Worm (Caenorhabditis elegans): ENCODE results near the gene clp-7.
A peak's percentile ranks its signal among the peaks of the same experiment; 100 is the strongest.

The clp-7 gene

DNA sequence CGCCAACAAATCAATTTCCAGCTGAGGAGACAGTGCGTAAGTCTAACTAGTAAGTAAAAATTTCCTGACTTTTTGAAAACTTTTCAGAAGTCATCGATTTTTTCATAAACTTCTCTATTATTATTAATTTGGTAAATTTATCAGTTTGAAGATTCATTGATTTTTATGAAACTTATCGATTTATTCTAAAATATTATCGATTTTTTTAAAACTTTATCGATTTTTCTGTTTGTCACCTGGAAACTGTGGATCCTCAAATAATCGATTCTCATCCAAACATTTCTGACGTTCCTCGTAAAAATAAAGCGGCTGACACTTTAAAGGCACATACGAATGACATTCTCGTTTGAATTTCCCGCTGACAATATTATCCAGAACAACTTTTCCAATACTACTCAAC is 11.8 kb downstream of the clp-7 start:
- TF ChIP-seq nhr-12 (tag; optimal IDR thresholded peaks at IDR 0.05): no peak
- no peak for TF ChIP-seq ham-2 (GFP tag; optimal IDR thresholded peaks at IDR 0.05)
- no peak for TF ChIP-seq mls-2 (tag; optimal IDR thresholded peaks at IDR 0.05)
- TF ChIP-seq elt-3 (tag; optimal IDR thresholded peaks at IDR 0.05): no peak
- no peak for TF ChIP-seq pha-4 (tag; optimal IDR thresholded peaks at IDR 0.05)
- no peak for TF ChIP-seq mab-5 (tag; optimal IDR thresholded peaks at IDR 0.05)
- no peak for TF ChIP-seq tbx-8 (GFP tag; optimal IDR thresholded peaks at IDR 0.05)
- TF ChIP-seq ceh-43 (GFP tag; optimal IDR thresholded peaks at IDR 0.05): no peak
- no peak for TF ChIP-seq blmp-1 (tag; optimal IDR thresholded peaks at IDR 0.05)
- TF ChIP-seq hlh-1 (tag; optimal IDR thresholded peaks at IDR 0.05): no peak
- TF ChIP-seq flh-1 (GFP tag; optimal IDR thresholded peaks at IDR 0.05): no peak
- TF ChIP-seq unc-120 (tag; optimal IDR thresholded peaks at IDR 0.05; ENCODE audit: poor library complexity, severe bottlenecking): no peak
- no peak for TF ChIP-seq elt-1 (tag; optimal IDR thresholded peaks at IDR 0.05; ENCODE audit: borderline replicate concordance, insufficient read depth)

DNA sequence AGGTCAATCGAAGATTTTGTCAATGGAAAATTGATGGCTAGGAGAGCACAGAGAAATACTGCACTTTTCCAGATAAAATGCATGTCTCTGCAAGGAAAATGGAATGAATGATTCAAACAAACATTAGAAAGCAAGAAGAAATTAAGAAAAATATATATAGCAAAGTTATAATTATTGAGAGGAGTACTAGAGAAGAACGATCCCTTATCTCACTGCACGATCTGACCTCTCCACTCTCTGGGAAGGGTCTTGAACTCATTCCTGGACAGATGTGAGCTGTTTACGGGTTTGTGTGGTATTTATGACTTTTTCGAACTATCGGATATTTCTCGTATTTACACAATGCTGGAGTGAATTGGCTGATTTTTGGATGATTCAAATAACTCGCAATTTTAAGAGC is 15.5 kb downstream of the clp-7 start, which contains the start of gene Y77E11A.23:
Y77E11A.23 (minus strand) TSS at position 107 of the 400 bp plus-strand sequence.
- peak; percentile 93 for TF ChIP-seq elt-1 (tag; optimal IDR thresholded peaks at IDR 0.05; ENCODE audit: borderline replicate concordance, insufficient read depth)
- peak; percentile 19 for TF ChIP-seq nhr-2 (tag; optimal IDR thresholded peaks at IDR 0.05)
- TF ChIP-seq snpc-4 (tag; optimal IDR thresholded peaks at IDR 0.05): no peak

DNA sequence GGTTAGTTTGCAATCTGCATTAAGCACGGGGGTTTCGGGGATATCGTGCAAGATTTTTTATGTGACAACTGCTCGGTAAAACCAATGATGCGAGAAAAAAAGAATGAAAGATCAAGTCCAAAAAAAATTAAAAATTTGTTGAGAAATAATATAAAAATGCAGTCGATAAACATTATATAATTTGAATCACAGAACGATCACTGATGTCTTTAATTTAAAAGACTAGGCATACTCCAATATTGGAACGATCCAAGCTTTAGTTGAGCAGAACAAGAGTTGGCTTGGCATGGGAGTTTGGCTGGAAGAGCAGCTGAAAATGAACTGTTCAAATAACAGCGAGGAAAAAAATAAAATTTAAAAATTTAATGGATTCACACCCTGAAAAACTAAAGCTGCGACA is 18.5 kb downstream of the clp-7 start, which contains the start of gene clec-171:
clec-171 (minus strand) TSS at position 101 of the 400 bp plus-strand sequence.
- TF ChIP-seq ztf-11 (tag; optimal IDR thresholded peaks at IDR 0.05): no peak

DNA sequence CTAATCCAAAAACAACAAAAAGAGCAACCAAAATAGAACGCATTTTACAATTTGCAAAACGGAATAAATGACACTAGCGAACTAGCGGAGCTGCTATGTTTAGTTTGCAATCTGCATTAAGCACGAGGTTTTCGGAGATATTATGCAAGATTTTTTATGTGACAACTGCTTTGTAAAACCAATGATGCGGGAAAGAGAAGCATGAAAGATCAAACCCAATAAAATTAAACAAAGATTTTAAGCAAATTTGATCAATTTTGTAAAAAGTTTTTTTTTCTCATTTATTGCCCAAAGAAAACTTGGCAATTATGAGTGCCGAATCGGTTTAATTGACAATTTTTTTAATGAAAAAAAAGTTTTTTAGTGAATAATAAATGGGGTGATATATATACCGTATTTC is 20.8 kb downstream of the clp-7 start, which contains the start of gene Y77E11A.8:
Y77E11A.8 (minus strand) TSS at position 101 of the 400 bp plus-strand sequence.
- TF ChIP-seq mab-5 (tag; optimal IDR thresholded peaks at IDR 0.05): no peak
- TF ChIP-seq elt-3 (tag; optimal IDR thresholded peaks at IDR 0.05): no peak
- no peak for TF ChIP-seq lin-32 (GFP tag; optimal IDR thresholded peaks at IDR 0.05)
- TF ChIP-seq pha-4 (tag; optimal IDR thresholded peaks at IDR 0.05): no peak
- no peak for TF ChIP-seq hlh-1 (tag; optimal IDR thresholded peaks at IDR 0.05)
- TF ChIP-seq nhr-237 (tag; optimal IDR thresholded peaks at IDR 0.05): no peak
- TF ChIP-seq lsy-2 (tag; optimal IDR thresholded peaks at IDR 0.05): no peak
- TF ChIP-seq nhr-28 (tag; optimal IDR thresholded peaks at IDR 0.05): no peak
- TF ChIP-seq ceh-43 (GFP tag; optimal IDR thresholded peaks at IDR 0.05): no peak
- no peak for TF ChIP-seq nhr-12 (tag; optimal IDR thresholded peaks at IDR 0.05)
- no peak for TF ChIP-seq cnd-1 (tag; optimal IDR thresholded peaks at IDR 0.05)
- TF ChIP-seq zip-8 (tag; optimal IDR thresholded peaks at IDR 0.05): no peak
- TF ChIP-seq ceh-83 (GFP tag; optimal IDR thresholded peaks at IDR 0.05): no peak
- TF ChIP-seq sptf-1 (tag; optimal IDR thresholded peaks at IDR 0.05): no peak
- TF ChIP-seq ztf-11 (tag; optimal IDR thresholded peaks at IDR 0.05): no peak
- TF ChIP-seq ces-1 (GFP tag; optimal IDR thresholded peaks at IDR 0.05): no peak
- no peak for TF ChIP-seq elt-1 (tag; optimal IDR thresholded peaks at IDR 0.05; ENCODE audit: borderline replicate concordance, insufficient read depth)

DNA sequence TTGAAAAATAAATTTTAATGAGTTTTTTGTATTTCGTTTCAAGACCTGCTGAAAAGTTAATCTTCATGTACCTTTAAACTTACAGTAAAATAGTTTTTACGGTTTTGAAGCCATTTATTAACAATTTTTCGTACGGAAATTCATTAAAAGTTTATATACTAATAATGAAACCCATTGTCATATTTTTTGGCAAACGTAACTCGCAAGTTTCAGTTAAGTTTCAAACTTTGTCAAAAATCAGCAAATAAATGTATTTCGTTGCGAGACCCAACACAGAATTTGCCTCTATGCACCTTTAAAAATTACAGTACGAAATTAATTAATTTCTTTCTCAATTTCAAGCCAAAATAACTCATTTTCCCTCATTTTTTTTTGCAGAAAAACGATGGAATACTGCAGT is 25.2 kb downstream of the clp-7 start, which contains the start of gene jtr-1:
jtr-1 (plus strand) TSS at position 327 of the 400 bp plus-strand sequence.
- TF ChIP-seq hlh-1 (tag; optimal IDR thresholded peaks at IDR 0.05): no peak

DNA sequence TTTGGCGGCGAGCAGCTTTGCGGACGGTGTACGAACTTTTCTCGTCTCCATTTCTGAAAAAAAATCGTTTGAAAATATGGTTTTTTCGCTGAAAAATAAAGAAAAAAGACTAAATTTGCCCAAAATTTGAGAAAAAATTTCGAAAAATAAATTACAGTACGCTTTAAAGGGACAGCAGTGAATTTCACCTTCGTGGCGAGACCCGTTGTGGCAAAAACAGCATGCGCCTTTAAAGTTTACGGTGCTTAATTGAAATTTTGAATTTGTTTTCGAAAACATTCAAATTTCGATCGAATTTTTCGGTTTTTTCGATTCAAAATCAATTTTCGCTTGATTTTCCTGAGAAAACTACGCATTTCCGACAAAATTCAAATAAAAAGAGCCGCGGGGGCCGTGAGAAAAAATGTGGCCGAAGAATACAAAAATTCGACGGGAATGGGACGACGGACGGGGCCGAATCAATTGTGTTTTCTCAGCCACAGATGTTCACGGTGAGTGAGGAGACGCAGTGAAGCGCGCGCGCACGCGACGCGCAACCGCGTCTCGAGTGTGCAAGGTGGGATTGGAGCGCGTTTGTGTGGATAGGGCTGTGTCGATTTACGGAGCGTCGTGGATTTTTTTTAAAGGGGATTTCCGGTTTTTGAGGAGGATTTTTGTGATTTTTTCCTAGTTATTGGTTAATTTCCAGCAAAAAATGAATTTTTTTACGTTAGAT is 25.8 kb downstream of the clp-7 start, which contains the start of gene Y77E11A.7:
Y77E11A.7 (minus strand) TSS at position 55 of the 715 bp plus-strand sequence.
- peak; percentile 81 for TF ChIP-seq ces-1 (GFP tag; optimal IDR thresholded peaks at IDR 0.05)
- TF ChIP-seq ceh-83 (GFP tag; optimal IDR thresholded peaks at IDR 0.05): no peak
- peak; percentile 67 for TF ChIP-seq unc-62 (GFP tag; optimal IDR thresholded peaks at IDR 0.05)
- TF ChIP-seq lin-32 (GFP tag; optimal IDR thresholded peaks at IDR 0.05): peak; percentile 43
- peak; percentile 90 for TF ChIP-seq ceh-39 (tag; optimal IDR thresholded peaks at IDR 0.05)
- peak; percentile 97 for TF ChIP-seq mep-1 (tag; optimal IDR thresholded peaks at IDR 0.05)
- peak; percentile 86 for TF ChIP-seq pha-4 (tag; optimal IDR thresholded peaks at IDR 0.05)
- TF ChIP-seq zip-8 (tag; optimal IDR thresholded peaks at IDR 0.05): no peak
- peak; percentile 86 for TF ChIP-seq lin-13 (tag; optimal IDR thresholded peaks at IDR 0.05)
- peak; percentile 3 for TF ChIP-seq flh-1 (GFP tag; optimal IDR thresholded peaks at IDR 0.05)
- peak; percentile 85 for TF ChIP-seq lsy-2 (tag; optimal IDR thresholded peaks at IDR 0.05)
- TF ChIP-seq unc-39 (tag; optimal IDR thresholded peaks at IDR 0.05): no peak
- TF ChIP-seq nhr-237 (tag; optimal IDR thresholded peaks at IDR 0.05): peak; percentile 95
- no peak for TF ChIP-seq elt-3 (tag; optimal IDR thresholded peaks at IDR 0.05)
- no peak for TF ChIP-seq sem-2 (GFP tag; optimal IDR thresholded peaks at IDR 0.05)
- TF ChIP-seq mab-5 (tag; optimal IDR thresholded peaks at IDR 0.05): peak; percentile 10
- no peak for TF ChIP-seq ceh-43 (GFP tag; optimal IDR thresholded peaks at IDR 0.05)
- peak; percentile 15 for TF ChIP-seq ham-2 (GFP tag; optimal IDR thresholded peaks at IDR 0.05)
- TF ChIP-seq M03D4.4 (tag; optimal IDR thresholded peaks at IDR 0.05): peak; percentile 23
- TF ChIP-seq ztf-11 (tag; optimal IDR thresholded peaks at IDR 0.05): no peak
- peak; percentile 63 for TF ChIP-seq drap-1 (GFP tag; optimal IDR thresholded peaks at IDR 0.05)
- no peak for TF ChIP-seq blmp-1 (tag; optimal IDR thresholded peaks at IDR 0.05)
- no peak for TF ChIP-seq bed-3 (GFP tag; optimal IDR thresholded peaks at IDR 0.05)
- no peak for TF ChIP-seq nhr-2 (tag; optimal IDR thresholded peaks at IDR 0.05)
- TF ChIP-seq sptf-1 (tag; optimal IDR thresholded peaks at IDR 0.05): peak; percentile 80
- no peak for TF ChIP-seq nhr-28 (tag; optimal IDR thresholded peaks at IDR 0.05)
- TF ChIP-seq hlh-1 (tag; optimal IDR thresholded peaks at IDR 0.05): peak; percentile 34
- TF ChIP-seq cnd-1 (tag; optimal IDR thresholded peaks at IDR 0.05): no peak
- peak; percentile 29 for TF ChIP-seq mls-2 (tag; optimal IDR thresholded peaks at IDR 0.05)
- no peak for TF ChIP-seq nhr-76 (tag; optimal IDR thresholded peaks at IDR 0.05)
- no peak for TF ChIP-seq nhr-12 (tag; optimal IDR thresholded peaks at IDR 0.05)
